Worm (Caenorhabditis elegans) whole organism, L2 larva: ENCODE data around the gene T13C2.7.

ENCODE experiments used
- C34F6.9 ChIP-seq: fragments of 150-350 bp; optimal IDR thresholded peaks from 2 replicates; lab custom pipeline; 2014; ENCODE audit warnings: missing biosample characterization, missing genetic modification characterization
- F13H6.1 ChIP-seq: sonication (generic microtip); optimal IDR thresholded peaks from 2 replicates; lab custom pipeline; 2016; ENCODE audit warnings: missing genetic modification characterization, missing compliant biosample characterization
- R02D3.7 ChIP-seq: fragments of 150-350 bp; optimal IDR thresholded peaks from 2 replicates; lab custom pipeline; 2014; ENCODE audit warnings: missing biosample characterization, missing genetic modification characterization
- Y55F3AM.14 ChIP-seq: fragments of 200-800 bp; sonication (Bioruptor generic); optimal IDR thresholded peaks from 2 replicates; lab custom pipeline; 2018; ENCODE audit warnings: mild to moderate bottlenecking, missing genetic modification characterization, missing compliant biosample characterization
- ZK546.5 ChIP-seq: sonication (generic microtip); optimal IDR thresholded peaks from 2 replicates; lab custom pipeline; 2017; ENCODE audit warnings: missing biosample characterization, missing genetic modification characterization
- alr-1 ChIP-seq: fragments of 150-350 bp; optimal IDR thresholded peaks from 2 replicates; lab custom pipeline; 2014; ENCODE audit warnings: missing biosample characterization, missing genetic modification characterization
- aly-2 ChIP-seq: fragments of 150-350 bp; optimal IDR thresholded peaks from 2 replicates; lab custom pipeline; 2014; ENCODE audit warnings: missing biosample characterization, missing genetic modification characterization
- ama-1 ChIP-seq: fragments of 150-350 bp; optimal IDR thresholded peaks from 2 replicates; lab custom pipeline; 2018; ENCODE audit warnings: inconsistent platforms
- blmp-1 ChIP-seq: sonication (generic microtip); optimal IDR thresholded peaks from 2 replicates; lab custom pipeline; 2017; ENCODE audit warnings: missing genetic modification characterization, mild to moderate bottlenecking, missing compliant biosample characterization, antibody characterized with exemption, moderate library complexity; ENCODE audit not compliant: insufficient read depth
- ceh-16 ChIP-seq: fragments of 150-350 bp; optimal IDR thresholded peaks from 2 replicates; lab custom pipeline; 2014; ENCODE audit warnings: missing biosample characterization, missing genetic modification characterization
- ceh-82 ChIP-seq: fragments of 150-350 bp; optimal IDR thresholded peaks from 2 replicates; lab custom pipeline; 2014; ENCODE audit warnings: missing biosample characterization, missing genetic modification characterization
- crh-2 ChIP-seq: sonication (generic microtip); optimal IDR thresholded peaks from 2 replicates; lab custom pipeline; 2017; ENCODE audit warnings: missing biosample characterization, missing genetic modification characterization
- egl-27 ChIP-seq: sonication (generic microtip); optimal IDR thresholded peaks from 3 replicates; lab custom pipeline; 2017; ENCODE audit warnings: missing biosample characterization, missing genetic modification reagents, missing genetic modification characterization
- elt-1 ChIP-seq: fragments of 150-350 bp; optimal IDR thresholded peaks from 2 replicates; lab custom pipeline; 2014; ENCODE audit warnings: missing biosample characterization, missing genetic modification characterization
- elt-3 ChIP-seq: sonication (generic microtip); optimal IDR thresholded peaks from 2 replicates; lab custom pipeline; 2017; ENCODE audit warnings: missing biosample characterization, missing genetic modification characterization
- fos-1 ChIP-seq: fragments of 150-350 bp; optimal IDR thresholded peaks from 2 replicates; lab custom pipeline; 2014; ENCODE audit warnings: missing biosample characterization, missing genetic modification characterization
- gmeb-1 ChIP-seq: fragments of 150-350 bp; optimal IDR thresholded peaks from 2 replicates; lab custom pipeline; 2014; ENCODE audit warnings: missing biosample characterization, missing genetic modification characterization
- lin-13 ChIP-seq: fragments of 150-350 bp; optimal IDR thresholded peaks from 2 replicates; lab custom pipeline; 2014; ENCODE audit warnings: missing biosample characterization, missing genetic modification reagents, missing genetic modification characterization
- lin-39 ChIP-seq: fragments of 150-350 bp; optimal IDR thresholded peaks from 2 replicates; lab custom pipeline; 2014; ENCODE audit warnings: missing biosample characterization, missing genetic modification reagents, missing genetic modification characterization
- lsy-2 ChIP-seq, 2 experiments: fragments of 150-350 bp in 1 of 2; sonication (generic microtip) in 1 of 2; optimal IDR thresholded peaks; 2 replicates each; lab custom pipeline; 2014 to 2017; ENCODE audit warnings: missing biosample characterization in 2 of 2, missing genetic modification characterization in 2 of 2
- mbf-1 ChIP-seq: sonication (generic microtip); optimal IDR thresholded peaks from 2 replicates; lab custom pipeline; 2017; ENCODE audit warnings: missing biosample characterization, missing genetic modification characterization
- mdl-1 ChIP-seq, 2 experiments: fragments of 150-350 bp in 1 of 2; sonication (generic microtip) in 1 of 2; optimal IDR thresholded peaks; 2 replicates each; lab custom pipeline; 2017; ENCODE audit warnings: missing biosample characterization in 2 of 2, missing genetic modification characterization in 2 of 2
- nhr-10 ChIP-seq: sonication (generic microtip); optimal IDR thresholded peaks from 2 replicates; lab custom pipeline; 2017; ENCODE audit warnings: missing biosample characterization, missing genetic modification characterization
- nhr-11 ChIP-seq: fragments of 150-350 bp; optimal IDR thresholded peaks from 2 replicates; lab custom pipeline; 2014; ENCODE audit warnings: missing biosample characterization, missing genetic modification characterization
- nhr-12 ChIP-seq: fragments of 150-350 bp; optimal IDR thresholded peaks from 2 replicates; lab custom pipeline; 2014; ENCODE audit warnings: missing biosample characterization, missing genetic modification characterization
- nhr-129 ChIP-seq: fragments of 150-350 bp; optimal IDR thresholded peaks from 2 replicates; lab custom pipeline; 2014; ENCODE audit warnings: missing biosample characterization, missing genetic modification characterization
- nhr-21 ChIP-seq: fragments of 150-350 bp; optimal IDR thresholded peaks from 2 replicates; lab custom pipeline; 2014; ENCODE audit warnings: missing biosample characterization, missing genetic modification characterization
- nhr-23 ChIP-seq: fragments of 150-350 bp; optimal IDR thresholded peaks from 2 replicates; lab custom pipeline; 2014; ENCODE audit warnings: missing biosample characterization, missing genetic modification reagents, missing genetic modification characterization
- nhr-237 ChIP-seq: fragments of 150-350 bp; optimal IDR thresholded peaks from 2 replicates; lab custom pipeline; 2014; ENCODE audit warnings: missing biosample characterization, missing genetic modification characterization
- nhr-25 ChIP-seq: fragments of 150-350 bp; sonication (generic microtip); optimal IDR thresholded peaks from 3 replicates; lab custom pipeline; 2014; ENCODE audit warnings: missing biosample characterization, missing genetic modification characterization
- nhr-6 ChIP-seq: fragments of 150-350 bp; optimal IDR thresholded peaks from 2 replicates; lab custom pipeline; 2014; ENCODE audit warnings: missing biosample characterization, missing genetic modification characterization
- nhr-77 ChIP-seq: fragments of 150-350 bp; optimal IDR thresholded peaks from 2 replicates; lab custom pipeline; 2014; ENCODE audit warnings: missing biosample characterization, missing genetic modification characterization
- peb-1 ChIP-seq: fragments of 150-350 bp; optimal IDR thresholded peaks from 2 replicates; lab custom pipeline; 2014; ENCODE audit warnings: missing biosample characterization, missing genetic modification characterization
- sem-4 ChIP-seq: fragments of 150-350 bp; optimal IDR thresholded peaks from 2 replicates; lab custom pipeline; 2014; ENCODE audit warnings: missing biosample characterization, missing genetic modification reagents, missing genetic modification characterization
- skn-1 ChIP-seq: sonication (generic microtip); optimal IDR thresholded peaks from 2 replicates; lab custom pipeline; 2017; ENCODE audit warnings: missing biosample characterization, missing genetic modification characterization
- sma-3 ChIP-seq: sonication (generic microtip); optimal IDR thresholded peaks from 2 replicates; lab custom pipeline; 2016; ENCODE audit warnings: missing genetic modification reagents, missing genetic modification characterization, missing compliant biosample characterization
- sma-9 ChIP-seq, 2 experiments: fragments of 150-350 bp in 1 of 2; sonication (generic microtip) in 1 of 2; optimal IDR thresholded peaks; 2 replicates each; lab custom pipeline; 2014 to 2016; ENCODE audit warnings: missing genetic modification characterization in 2 of 2, mild to moderate bottlenecking in 1 of 2, missing biosample characterization in 1 of 2, missing compliant biosample characterization in 1 of 2, missing genetic modification reagents in 1 of 2, moderate library complexity in 1 of 2
- snpc-4 ChIP-seq: fragments of 150-350 bp; optimal IDR thresholded peaks from 2 replicates; lab custom pipeline; 2014; ENCODE audit warnings: missing biosample characterization, missing genetic modification characterization
- unc-55 ChIP-seq: fragments of 150-350 bp; sonication (generic microtip); optimal IDR thresholded peaks from 3 replicates; lab custom pipeline; 2014; ENCODE audit warnings: missing biosample characterization, missing genetic modification reagents, missing genetic modification characterization
- unc-62 ChIP-seq: fragments of 150-350 bp; optimal IDR thresholded peaks from 2 replicates; lab custom pipeline; 2014; ENCODE audit warnings: missing biosample characterization, missing genetic modification reagents, missing genetic modification characterization
- zag-1 ChIP-seq: fragments of 150-350 bp; optimal IDR thresholded peaks from 2 replicates; lab custom pipeline; 2014; ENCODE audit warnings: missing biosample characterization, missing genetic modification characterization
- ztf-1 ChIP-seq: fragments of 200-800 bp; sonication (Bioruptor generic); conservative IDR thresholded peaks from 2 replicates; pipeline ENCODE4 v1.3.6; 2022; ENCODE audit warnings: missing genetic modification characterization, missing compliant biosample characterization

T13C2.7 gene

ce11 chrII:6828073-6828900 lies 49.1 kb downstream of the T13C2.7 start:
- TF ChIP-seq aly-2, result no peak
- TF ChIP-seq sma-9 (GFP tag; optimal IDR thresholded peaks at IDR 0.05; lab: Kevin White, UChicago), result peak; percentile 38
- no peak for TF ChIP-seq sma-9 (tag; optimal IDR thresholded peaks at IDR 0.05; lab: Kevin White, UChicago)
- TF ChIP-seq C34F6.9 (tag; lab: Kevin White, UChicago), result peak; percentile 14
- TF ChIP-seq zag-1 (tag; lab: Kevin White, UChicago), result peak; percentile 8
- TF ChIP-seq F13H6.1 (tag; lab: Kevin White, UChicago), result no peak
- TF ChIP-seq ZK546.5 (tag; lab: Kevin White, UChicago), result no peak
- no peak for TF ChIP-seq nhr-77
- TF ChIP-seq unc-55 (GFP tag; lab: Kevin White, UChicago), result peak; percentile 3
- TF ChIP-seq nhr-11 (tag; lab: Kevin White, UChicago), result no peak

- TF ChIP-seq nhr-12 (tag; lab: Kevin White, UChicago) (no peak), sem-4 (tag; lab: Kevin White, UChicago) (peak; percentile 33), F13H6.1 (tag; lab: Kevin White, UChicago) (peak; percentile 36), ama-1 (lab: Kevin White, UChicago) (no peak), lin-13 (GFP tag; lab: Kevin White, UChicago) (no peak), fos-1 (tag; lab: Kevin White, UChicago) (peak; percentile 96), ztf-1 (GFP tag; lab: Robert Waterston, UW) (no peak), blmp-1 (tag; lab: Kevin White, UChicago) (peak; percentile 96), ceh-82 (tag; lab: Kevin White, UChicago) (no peak), zag-1 (tag; lab: Kevin White, UChicago) (no peak), nhr-129 (tag; lab: Kevin White, UChicago) (peak; percentile 75), C34F6.9 (tag; lab: Kevin White, UChicago) (peak; percentile 30), snpc-4 (tag; lab: Kevin White, UChicago) (no peak), aly-2 (no peak), lin-39 (no peak), crh-2 (peak; percentile 41), sma-9 (GFP tag; optimal IDR thresholded peaks at IDR 0.05; lab: Kevin White, UChicago) (peak; percentile 73), sma-9 (tag; optimal IDR thresholded peaks at IDR 0.05; lab: Kevin White, UChicago) (no peak), mdl-1 (tag; optimal IDR thresholded peaks at IDR 0.05; lab: Kevin White, UChicago) (no peak), lsy-2 (tag; optimal IDR thresholded peaks at IDR 0.05; lab: Kevin White, UChicago) (peak in 1 of 2 experiments; percentile 48), ZK546.5 (tag; lab: Kevin White, UChicago) (no peak), nhr-6 (tag; lab: Kevin White, UChicago) (no peak), ceh-16 (tag; lab: Kevin White, UChicago) (peak; percentile 52), nhr-25 (tag; lab: Kevin White, UChicago) (peak; percentile 71), nhr-77 (no peak), sma-3 (GFP tag; lab: Kevin White, UChicago) (peak; percentile 59), egl-27 (tag; lab: Kevin White, UChicago) (peak; percentile 12)
Measured at ce11 chrII:6829108-6829507, 49.9 kb downstream of the T13C2.7 start.

ce11 chrII:6830012-6830411 lies 50.8 kb downstream of the T13C2.7 start:
- TF ChIP-seq nhr-6 (tag; lab: Kevin White, UChicago), result no peak
- no peak for TF ChIP-seq unc-62 (GFP tag; lab: Kevin White, UChicago)
- peak; percentile 55 for TF ChIP-seq nhr-129 (tag; lab: Kevin White, UChicago)
- no peak for TF ChIP-seq nhr-10 (tag; lab: Kevin White, UChicago)
- TF ChIP-seq gmeb-1, result no peak
- TF ChIP-seq fos-1 (tag; lab: Kevin White, UChicago), result peak; percentile 46
- no peak for TF ChIP-seq sem-4 (tag; lab: Kevin White, UChicago)
- TF ChIP-seq nhr-12 (tag; lab: Kevin White, UChicago), result no peak
- no peak for TF ChIP-seq R02D3.7 (tag; lab: Kevin White, UChicago)
- no peak for TF ChIP-seq alr-1 (tag; lab: Kevin White, UChicago)
- TF ChIP-seq elt-1 (tag; lab: Kevin White, UChicago), result no peak
- no peak for TF ChIP-seq nhr-77
- TF ChIP-seq egl-27 (tag; lab: Kevin White, UChicago), result peak; percentile 35
- TF ChIP-seq peb-1 (tag; lab: Kevin White, UChicago), result no peak
- TF ChIP-seq nhr-23, result no peak
- TF ChIP-seq ama-1 (lab: Kevin White, UChicago), result no peak
- TF ChIP-seq snpc-4 (tag; lab: Kevin White, UChicago), result no peak
- peak; percentile 30 for TF ChIP-seq nhr-21 (tag; lab: Kevin White, UChicago)
- TF ChIP-seq blmp-1 (tag; lab: Kevin White, UChicago), result peak; percentile 3
- TF ChIP-seq C34F6.9 (tag; lab: Kevin White, UChicago), result no peak
- no peak for TF ChIP-seq elt-3 (tag; lab: Kevin White, UChicago)
- no peak for TF ChIP-seq aly-2
- TF ChIP-seq nhr-25 (tag; lab: Kevin White, UChicago), result peak; percentile 24
- TF ChIP-seq unc-55 (GFP tag; lab: Kevin White, UChicago), result no peak
- no peak for TF ChIP-seq sma-3 (GFP tag; lab: Kevin White, UChicago)
- no peak for TF ChIP-seq lsy-2 (tag; optimal IDR thresholded peaks at IDR 0.05; lab: Kevin White, UChicago)
- no peak for TF ChIP-seq ZK546.5 (tag; lab: Kevin White, UChicago)
- TF ChIP-seq skn-1, result no peak
- TF ChIP-seq Y55F3AM.14, result no peak
- TF ChIP-seq ceh-16 (tag; lab: Kevin White, UChicago), result no peak
- TF ChIP-seq ztf-1 (GFP tag; lab: Robert Waterston, UW), result no peak
- no peak for TF ChIP-seq ceh-82 (tag; lab: Kevin White, UChicago)
- TF ChIP-seq nhr-237 (tag; lab: Kevin White, UChicago), result no peak
- no peak for TF ChIP-seq F13H6.1 (tag; lab: Kevin White, UChicago)
- no peak for TF ChIP-seq crh-2
- TF ChIP-seq lin-39, result no peak
- no peak for TF ChIP-seq mbf-1
